Fruit fly (Drosophila melanogaster) whole organism: Measurements from ENCODE around the gene CG12698.

Experiments
- CG8478 ChIP-seq: fragments of >200 bp; optimal IDR thresholded peaks from 2 replicates; lab custom pipeline; 2018; ENCODE audit warnings: inconsistent platforms
- Dll ChIP-seq: fragments of >200 bp; optimal IDR thresholded peaks from 2 replicates; lab custom pipeline; 2017
- EcR ChIP-seq, 2 experiments: fragments of >200 bp; optimal IDR thresholded peaks; 2 replicates each; lab custom pipeline; 2017; ENCODE audit warnings: missing biosample characterization in 2 of 2, missing genetic modification characterization in 2 of 2, missing genetic modification reagents in 2 of 2
- pan ChIP-seq: fragments of >200 bp; optimal IDR thresholded peaks from 2 replicates; lab custom pipeline; 2017
- psq ChIP-seq: fragments of >200 bp; optimal IDR thresholded peaks from 2 replicates; lab custom pipeline; 2017
- usp ChIP-seq: fragments of >200 bp; optimal IDR thresholded peaks from 2 replicates; lab custom pipeline; 2017; ENCODE audit warnings: missing biosample characterization, missing genetic modification characterization, mixed read lengths

Gene CG12698

DNA sequence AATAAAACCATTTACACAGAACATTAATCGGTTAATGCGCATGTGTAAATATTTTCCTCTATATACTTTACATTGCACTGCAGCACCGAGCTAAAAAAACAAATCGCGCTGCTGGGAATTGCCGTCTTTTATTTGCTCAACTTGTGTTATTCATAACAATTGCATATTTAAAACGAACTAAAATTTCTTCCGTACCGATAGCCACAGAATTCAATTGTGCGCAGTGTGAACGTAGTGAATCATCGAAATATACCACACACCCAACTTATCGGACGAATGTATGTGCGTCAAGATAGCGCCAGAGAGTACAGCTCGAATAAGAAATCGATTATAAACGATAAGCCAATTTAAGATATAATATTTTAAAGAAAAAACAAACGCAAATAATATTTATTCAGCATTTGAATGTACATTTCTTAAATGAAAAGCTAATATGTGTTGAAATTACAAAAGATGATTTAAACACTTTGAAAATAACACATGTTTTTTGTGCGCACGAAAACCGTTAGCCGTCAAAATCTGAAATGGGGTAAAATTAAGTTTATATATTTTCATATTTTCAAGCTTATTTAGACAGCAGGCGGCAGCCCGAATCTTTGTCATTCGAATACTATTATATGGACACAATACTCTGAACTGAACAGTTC lies at the start of gene CG12698, which contains the start of gene vap:
TSS of gene CG12698 (plus strand) at position 597 of the 647 bp plus-strand sequence.
TSS of gene vap (minus strand) at position 262 of the 647 bp plus-strand sequence.
- TF ChIP-seq EcR (GFP tag; optimal IDR thresholded peaks at IDR 0.05; lab: Kevin White, UChicago) (no peak), psq (lab: Kevin White, UChicago) (no peak), usp (GFP tag; lab: Kevin White, UChicago) (no peak), pan (lab: Kevin White, UChicago) (no peak), Dll (no peak), CG8478 (lab: Kevin White, UChicago) (no peak)

DNA sequence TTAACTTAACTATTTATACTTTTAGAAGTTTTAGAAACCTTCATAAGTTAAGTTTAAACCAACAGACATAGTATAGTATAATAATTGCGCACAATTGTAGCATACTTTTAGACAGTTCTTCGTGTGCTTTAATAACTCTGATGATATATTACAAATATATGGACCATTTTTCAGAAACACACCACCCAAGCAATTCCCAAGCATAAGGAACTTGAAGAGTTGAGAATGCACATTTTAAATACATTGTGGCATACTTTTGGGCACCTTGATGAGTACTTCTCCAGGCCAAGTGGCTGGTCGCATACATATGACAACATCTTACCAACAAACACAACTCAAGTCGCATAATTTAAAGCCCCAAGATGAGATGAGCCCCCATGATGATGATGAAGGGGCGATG lies 36.4 kb upstream of the CG12698 start:
- TF ChIP-seq CG8478 (lab: Kevin White, UChicago): no peak
- TF ChIP-seq Dll: no peak
- no peak for TF ChIP-seq psq (lab: Kevin White, UChicago)

DNA sequence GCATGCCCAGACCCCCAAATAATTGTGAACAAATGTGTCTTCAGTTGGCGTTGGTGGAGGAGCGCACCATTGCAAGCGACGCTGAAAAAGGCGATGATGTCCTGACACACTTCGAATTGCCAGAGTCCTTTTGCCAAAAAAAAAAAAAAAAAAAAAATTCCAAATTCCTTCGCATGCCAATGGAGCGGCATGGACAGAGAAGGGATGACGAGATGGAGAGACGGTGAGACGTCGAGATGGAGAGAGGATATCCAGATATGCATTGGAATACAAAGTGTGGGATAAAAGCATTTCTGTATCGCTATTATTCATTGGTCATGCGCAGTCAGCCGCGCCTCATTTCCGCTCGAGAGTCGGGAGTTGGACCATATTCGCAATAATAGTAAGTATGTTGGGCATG lies 34.4 kb upstream of the CG12698 start:
- TF ChIP-seq pan (lab: Kevin White, UChicago) (no peak), CG8478 (lab: Kevin White, UChicago) (no peak), Dll (no peak), psq (lab: Kevin White, UChicago) (no peak), usp (GFP tag; lab: Kevin White, UChicago) (no peak), EcR (GFP tag; optimal IDR thresholded peaks at IDR 0.05; lab: Kevin White, UChicago) (no peak)

DNA sequence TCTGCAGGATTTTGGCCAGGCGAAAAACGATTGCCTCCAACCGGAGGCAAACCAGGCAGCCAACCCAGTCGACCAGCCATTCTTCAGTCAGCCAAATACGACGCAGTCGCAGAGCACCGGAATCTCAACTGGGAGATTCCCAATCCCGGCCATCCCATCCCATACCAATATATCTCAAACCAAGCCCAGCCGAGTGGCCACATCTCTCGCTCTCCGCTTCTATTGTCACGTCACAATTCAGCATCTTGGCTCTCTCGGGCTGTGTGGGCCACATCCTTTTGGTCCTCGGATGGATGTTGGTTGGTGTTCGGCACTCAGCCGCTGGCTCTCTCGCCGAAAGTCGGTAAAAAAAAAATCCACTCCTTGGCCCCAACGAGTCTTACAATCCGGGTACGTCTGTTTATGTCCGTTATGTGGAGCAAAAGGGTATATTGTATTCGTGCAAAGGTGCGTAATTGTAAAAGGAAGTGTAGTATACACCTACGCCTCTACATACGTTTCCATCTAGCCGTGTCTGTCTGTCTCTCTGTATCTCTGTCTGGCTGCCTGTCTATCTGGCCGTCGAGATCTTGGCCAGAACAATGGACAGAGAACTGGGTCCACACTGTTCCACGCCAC lies 32.7 kb upstream of the CG12698 start, which contains the start of gene mmd:
TSS of gene mmd (minus strand) at position 3 of the 618 bp plus-strand sequence.
- TF ChIP-seq Dll (no peak), psq (lab: Kevin White, UChicago) (no peak), pan (lab: Kevin White, UChicago) (no peak), CG8478 (lab: Kevin White, UChicago) (no peak)

DNA sequence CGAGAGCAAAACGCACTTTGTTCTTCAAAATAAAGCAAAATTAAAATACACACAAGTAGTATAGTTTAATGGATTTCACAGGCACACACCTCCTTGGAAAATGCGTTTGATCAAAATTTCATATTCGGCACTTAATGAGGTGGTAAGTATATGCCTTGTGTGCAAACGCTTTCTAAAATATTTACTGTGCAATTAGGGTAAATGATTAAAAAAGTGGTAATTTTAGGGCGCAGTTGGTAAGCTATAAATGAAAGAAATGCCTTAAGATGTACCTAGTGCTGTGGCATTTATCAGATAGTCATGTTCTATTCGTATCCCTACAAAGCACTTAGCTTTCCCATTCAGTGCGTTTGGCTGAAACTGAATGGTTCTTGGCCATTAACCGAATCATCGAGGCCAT lies 31.8 kb upstream of the CG12698 start, which contains the start of gene Or13a:
TSS of gene Or13a (plus strand) at position 301 of the 400 bp plus-strand sequence.
- no peak for TF ChIP-seq usp (GFP tag; lab: Kevin White, UChicago)
- TF ChIP-seq psq (lab: Kevin White, UChicago): no peak
- no peak for TF ChIP-seq EcR (GFP tag; optimal IDR thresholded peaks at IDR 0.05; lab: Kevin White, UChicago)
- no peak for TF ChIP-seq pan (lab: Kevin White, UChicago)

DNA sequence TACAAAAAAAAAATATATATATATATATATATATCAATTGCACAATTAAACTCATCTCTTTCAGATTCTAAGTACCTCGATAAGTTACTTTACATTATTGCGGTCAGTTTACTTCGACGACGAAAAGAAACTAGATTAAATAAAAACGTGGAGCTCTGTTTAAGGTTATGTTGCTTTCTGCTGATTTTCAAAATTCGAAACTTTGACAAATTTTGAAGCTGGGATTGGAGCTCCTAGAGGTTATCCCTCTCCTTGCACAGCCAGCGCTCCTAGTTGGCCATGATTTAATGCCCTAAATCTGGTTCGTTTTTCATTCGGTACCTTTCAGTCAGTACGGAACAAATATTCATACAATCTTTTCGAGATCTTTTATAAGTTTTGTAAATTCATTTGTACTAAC lies 29.4 kb upstream of the CG12698 start, which contains the start of gene CG42766:
TSS of gene CG42766 (plus strand) at position 301 of the 400 bp plus-strand sequence.
- TF ChIP-seq pan (lab: Kevin White, UChicago) (no peak), CG8478 (lab: Kevin White, UChicago) (no peak), EcR (GFP tag; optimal IDR thresholded peaks at IDR 0.05; lab: Kevin White, UChicago) (no peak)

DNA sequence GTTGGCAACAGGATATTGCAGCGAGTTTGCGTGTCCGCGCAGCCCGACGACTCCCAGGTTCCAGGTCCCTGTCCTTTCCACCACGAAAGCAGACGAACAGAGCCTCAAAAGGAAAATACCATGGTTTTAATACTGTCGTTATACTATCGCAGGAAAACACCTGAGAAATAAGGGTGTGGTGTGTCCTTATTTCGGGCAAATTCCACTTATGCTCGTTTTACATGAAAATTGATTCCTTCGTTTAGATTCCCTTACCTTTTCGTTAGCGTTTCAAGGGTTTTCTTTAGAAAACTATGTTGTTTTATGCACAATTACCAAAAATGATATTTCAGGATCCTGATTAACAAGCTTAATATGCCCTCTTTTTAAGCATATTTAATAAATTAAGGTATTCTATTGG lies 23.1 kb upstream of the CG12698 start, which contains the start of gene Cep164:
TSS of gene Cep164 (minus strand) at position 101 of the 400 bp plus-strand sequence.
- TF ChIP-seq psq (lab: Kevin White, UChicago) (no peak), CG8478 (lab: Kevin White, UChicago) (no peak), Dll (no peak), pan (lab: Kevin White, UChicago) (no peak), EcR (GFP tag; optimal IDR thresholded peaks at IDR 0.05; lab: Kevin White, UChicago) (no peak), usp (GFP tag; lab: Kevin White, UChicago) (no peak)

DNA sequence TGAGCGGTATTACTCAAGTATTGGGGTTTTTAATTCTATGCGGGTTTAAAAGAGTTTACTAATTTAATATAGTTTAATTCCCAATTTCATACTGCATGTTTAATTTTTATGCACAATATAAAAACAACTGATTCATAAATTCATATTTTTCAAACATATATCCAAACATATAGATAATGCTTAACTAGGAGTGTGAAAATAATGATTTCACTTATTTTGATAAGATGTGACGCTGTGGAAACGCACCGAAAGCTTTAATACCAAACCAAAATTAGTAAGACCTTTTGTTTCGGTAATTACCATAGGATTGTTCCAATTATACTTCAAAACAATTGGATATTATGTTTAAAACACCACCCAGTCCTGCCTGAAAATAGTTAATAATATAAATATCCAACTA lies 22.4 kb upstream of the CG12698 start, which contains the start of gene Slc25A46a:
TSS of gene Slc25A46a (plus strand) at position 272 of the 400 bp plus-strand sequence.
- no peak for TF ChIP-seq pan (lab: Kevin White, UChicago)
- no peak for TF ChIP-seq Dll
- no peak for TF ChIP-seq usp (GFP tag; lab: Kevin White, UChicago)
- TF ChIP-seq CG8478 (lab: Kevin White, UChicago): no peak
- no peak for TF ChIP-seq psq (lab: Kevin White, UChicago)
- TF ChIP-seq EcR (GFP tag; optimal IDR thresholded peaks at IDR 0.05; lab: Kevin White, UChicago): no peak

DNA sequence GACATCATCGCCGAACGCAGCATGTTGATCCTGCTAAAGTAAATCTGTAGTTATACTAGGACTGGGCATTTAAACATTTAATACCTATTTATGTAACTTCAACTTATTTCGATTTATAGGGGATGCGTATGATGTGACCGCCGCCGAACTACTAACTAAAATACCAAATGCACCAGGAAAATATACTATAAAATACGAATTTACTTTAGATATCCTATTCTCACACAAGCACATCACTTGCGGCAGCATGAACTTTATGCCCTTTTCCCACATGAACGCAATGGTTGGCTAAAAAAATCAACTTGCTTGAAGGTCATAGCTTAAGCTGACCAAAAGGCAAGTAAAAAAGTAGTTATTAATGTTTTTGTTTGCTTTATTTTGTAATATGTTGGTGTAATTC lies 19.3 kb upstream of the CG12698 start, which contains the start of gene ND-20:
TSS of gene ND-20 (minus strand) at position 155 of the 400 bp plus-strand sequence.
- no peak for TF ChIP-seq CG8478 (lab: Kevin White, UChicago)
- no peak for TF ChIP-seq usp (GFP tag; lab: Kevin White, UChicago)
- TF ChIP-seq pan (lab: Kevin White, UChicago): no peak
- no peak for TF ChIP-seq EcR (GFP tag; optimal IDR thresholded peaks at IDR 0.05; lab: Kevin White, UChicago)
- no peak for TF ChIP-seq psq (lab: Kevin White, UChicago)
- no peak for TF ChIP-seq Dll

DNA sequence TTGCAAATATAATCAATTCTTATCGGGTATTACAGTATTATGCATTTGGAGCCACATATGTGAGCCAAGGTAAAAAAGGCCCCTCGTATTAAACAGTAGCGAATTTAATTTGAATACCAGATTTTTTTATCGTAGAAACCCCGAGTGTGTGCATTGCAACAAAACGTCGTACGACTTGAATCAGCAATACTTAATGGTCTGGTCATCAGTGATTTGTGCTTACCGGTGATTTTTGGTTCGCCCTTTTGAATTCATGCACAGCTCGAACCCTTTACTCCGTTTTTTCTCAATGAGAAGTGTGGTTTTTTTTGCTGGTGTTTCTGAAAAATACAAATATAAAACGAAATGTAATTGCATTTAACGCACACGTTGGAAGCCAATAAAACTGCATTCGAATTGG lies 16.3 kb upstream of the CG12698 start:
- TF ChIP-seq pan (lab: Kevin White, UChicago): no peak
- no peak for TF ChIP-seq psq (lab: Kevin White, UChicago)
- TF ChIP-seq usp (GFP tag; lab: Kevin White, UChicago): no peak
- no peak for TF ChIP-seq Dll

DNA sequence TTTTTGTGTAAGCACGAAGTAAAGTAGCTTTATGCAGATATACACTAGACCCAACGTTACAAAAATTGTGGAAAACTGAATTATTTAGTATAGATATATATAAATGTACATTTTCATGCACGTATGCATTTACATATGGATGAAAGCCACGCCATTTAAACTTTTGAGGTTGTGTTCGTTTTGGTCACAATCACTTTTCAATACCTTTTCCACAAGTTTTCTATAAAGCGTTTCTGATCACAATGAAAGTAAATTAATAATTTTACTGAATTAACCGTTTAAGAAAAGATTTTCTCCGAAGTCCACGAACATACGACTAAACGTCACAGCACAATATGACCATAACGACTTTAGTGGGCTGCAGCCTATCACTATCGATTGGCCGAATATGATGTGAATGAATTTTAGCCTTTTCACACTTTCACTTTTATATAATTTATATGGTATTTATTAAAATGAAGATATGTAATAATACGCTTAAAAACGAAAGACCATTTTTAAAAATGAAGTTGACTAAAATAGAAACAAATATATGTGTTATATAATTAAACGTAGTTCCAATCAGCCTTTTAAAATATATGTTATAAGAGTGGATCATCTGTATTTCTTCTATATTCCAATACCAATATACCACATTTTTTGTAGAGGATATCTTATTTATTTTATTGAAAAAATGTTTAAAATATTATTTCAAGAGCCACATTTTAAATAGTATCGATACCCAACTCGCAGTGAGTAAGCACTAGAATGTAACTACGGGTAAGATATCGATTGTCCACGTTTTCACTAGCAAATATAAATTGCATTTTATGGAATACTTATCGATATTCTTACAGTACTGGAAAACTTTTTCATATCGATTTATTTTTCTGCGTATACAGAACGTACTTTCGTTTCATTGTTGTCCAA lies 14.1 kb upstream of the CG12698 start, which contains the start of the genes CG46312, eIF5 and exd:
TSS of gene CG46312 (minus strand) at position 357 of the 909 bp plus-strand sequence.
TSS of gene eIF5 (minus strand) at position 357 of the 909 bp plus-strand sequence.
TSS of gene exd (plus strand) at position 851 of the 909 bp plus-strand sequence.
- TF ChIP-seq psq (lab: Kevin White, UChicago) (no peak), usp (GFP tag; lab: Kevin White, UChicago) (no peak), pan (lab: Kevin White, UChicago) (no peak), Dll (no peak), CG8478 (lab: Kevin White, UChicago) (no peak), EcR (GFP tag; optimal IDR thresholded peaks at IDR 0.05; lab: Kevin White, UChicago) (no peak)
